Fruit fly (Drosophila melanogaster): Measurements from ENCODE around the gene Polr3I.
A peak's percentile ranks its signal among the peaks of the same experiment; 100 is the strongest.

- TF ChIP-seq Ets98B (GFP tag; IDR thresholded peaks at IDR 0.05), result no peak
- TF ChIP-seq CG8159 (tag; optimal IDR thresholded peaks at IDR 0.05), result no peak
- peak; percentile 23 for TF ChIP-seq CG15710 (tag; optimal IDR thresholded peaks at IDR 0.05)
- TF ChIP-seq CG12605 (GFP tag; IDR thresholded peaks at IDR 0.05), result no peak
- TF ChIP-seq Snoo (tag; optimal IDR thresholded peaks at IDR 0.05), result no peak
Observed at dm6 chrX:16881015-16881414, 3.4 kb upstream of the Polr3I start, which contains the start of gene CG4872.
